Fruit fly (Drosophila melanogaster): ENCODE results near the gene Bfc.

DNA sequence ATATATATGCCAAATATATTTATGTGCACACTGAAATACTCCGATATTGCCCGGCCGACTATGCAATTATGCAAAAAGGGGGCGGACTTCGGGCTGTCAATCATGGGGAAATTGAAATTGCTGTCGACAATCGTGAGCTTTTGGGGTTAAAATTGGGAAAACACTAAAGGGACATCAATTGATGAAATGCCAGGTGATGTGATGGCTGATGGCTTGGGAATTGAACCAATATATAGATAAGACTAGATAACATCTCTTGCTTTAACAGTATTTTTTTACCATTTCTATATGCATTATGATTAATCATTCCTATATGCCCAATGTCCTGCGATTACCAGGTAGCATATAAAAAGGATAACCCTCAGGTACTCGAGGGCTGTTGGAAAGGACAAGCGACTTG lies 27.4 kb downstream of the Bfc start:
- TF ChIP-seq Dif (GFP tag; optimal IDR thresholded peaks at IDR 0.05; ENCODE audit: partially characterized antibody) (no peak), br (GFP tag; optimal IDR thresholded peaks at IDR 0.05) (no peak), lola (GFP tag; optimal IDR thresholded peaks at IDR 0.05) (no peak), psq (GFP tag; optimal IDR thresholded peaks at IDR 0.05) (no peak), Sp1 (GFP tag; optimal IDR thresholded peaks at IDR 0.05) (no peak), ey (GFP tag; optimal IDR thresholded peaks at IDR 0.05) (no peak), CG9705 (GFP tag; optimal IDR thresholded peaks at IDR 0.05) (no peak), jim (GFP tag; optimal IDR thresholded peaks at IDR 0.05) (no peak), usp (GFP tag; optimal IDR thresholded peaks at IDR 0.05) (no peak), N (GFP tag; optimal IDR thresholded peaks at IDR 0.05) (no peak)

Data from whole organism, wandering third instar larva.